Worm (Caenorhabditis elegans) whole organism, midembryonic: ENCODE data around the gene T26H8.5.
"Not testable (repeated sequence)": the region's sequence is repeated elsewhere in the genome, so short reads cannot be mapped to it uniquely, and the experiment has no call there.

Experiments used
- T22C8.4 ChIP-seq: fragments of 200-800 bp; sonication (Bioruptor generic); IDR thresholded peaks from 2 replicates; pipeline ENCODE4 v1.3.6; 2022; ENCODE audit warnings: missing genetic modification characterization, missing compliant biosample characterization
- cog-1 ChIP-seq: sonication (generic microtip); optimal IDR thresholded peaks from 2 replicates; lab custom pipeline; 2016; ENCODE audit warnings: missing genetic modification characterization, missing compliant biosample characterization
- flt-1 ChIP-seq: fragments of 200-800 bp; sonication (Bioruptor generic); IDR thresholded peaks from 2 replicates; pipeline ENCODE4 v1.3.6; 2022; ENCODE audit warnings: missing genetic modification characterization, missing compliant biosample characterization
- klf-2 ChIP-seq: fragments of 200-800 bp; sonication (Bioruptor generic); conservative IDR thresholded peaks from 2 replicates; pipeline ENCODE4 v1.3.6; 2022; ENCODE audit warnings: missing genetic modification reagents, missing genetic modification characterization, missing compliant biosample characterization
- med-1 ChIP-seq: sonication (generic microtip); optimal IDR thresholded peaks from 2 replicates; lab custom pipeline; 2017; ENCODE audit warnings: missing genetic modification characterization, mild to moderate bottlenecking, missing compliant biosample characterization, antibody characterized with exemption, missing genetic modification reagents; ENCODE audit not compliant: insufficient read depth
- ref-1 ChIP-seq: fragments of 200-800 bp; sonication (Bioruptor generic); conservative IDR thresholded peaks from 2 replicates; pipeline ENCODE4 v1.3.6; 2022; ENCODE audit warnings: missing genetic modification reagents, missing genetic modification characterization, missing compliant biosample characterization
- tab-1 ChIP-seq: fragments of 200-800 bp; sonication (Bioruptor generic); IDR thresholded peaks from 2 replicates; pipeline ENCODE4 v1.3.6; 2022; ENCODE audit warnings: missing genetic modification characterization, missing compliant biosample characterization
- ztf-23 ChIP-seq: fragments of 200-800 bp; sonication (Bioruptor generic); IDR thresholded peaks from 2 replicates; pipeline ENCODE4 v1.3.6; 2022; ENCODE audit warnings: missing genetic modification reagents, missing genetic modification characterization, missing compliant biosample characterization
- ztf-29 ChIP-seq: fragments of 200-800 bp; sonication (Bioruptor generic); IDR thresholded peaks from 2 replicates; pipeline ENCODE4 v1.3.6; 2022; ENCODE audit warnings: missing genetic modification reagents, missing genetic modification characterization, missing compliant biosample characterization

Gene T26H8.5

DNA sequence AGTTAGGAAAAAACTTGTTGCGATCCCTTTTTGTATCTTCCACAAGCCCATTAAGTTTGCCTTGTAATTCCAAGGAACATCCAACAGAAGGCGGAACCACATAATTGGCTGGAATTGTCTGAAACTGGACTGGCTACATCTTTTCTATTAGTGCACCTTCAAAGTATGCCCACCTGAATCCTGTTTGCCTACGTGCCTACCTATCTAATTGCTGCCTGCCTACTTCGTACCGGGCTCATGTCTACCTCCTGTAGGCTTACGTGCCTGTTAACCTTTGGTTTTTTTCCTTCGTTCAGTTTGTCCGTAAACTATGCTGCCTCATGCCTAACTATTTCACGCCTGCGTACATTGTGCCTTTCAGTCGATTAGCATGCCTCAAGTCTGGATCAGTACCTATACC, 32.0 kb upstream of the T26H8.5 start, which contains the start of gene wrt-7:
wrt-7 (minus strand) TSS at position 101 of the 400 bp plus-strand sequence.
- TF ChIP-seq flt-1 (GFP tag; lab: Robert Waterston, UW), result no peak
- TF ChIP-seq tab-1, result no peak
- TF ChIP-seq ref-1 (GFP tag; lab: Robert Waterston, UW), result no peak
- no peak for TF ChIP-seq cog-1 (tag; lab: Kevin White, UChicago)
- no peak for TF ChIP-seq ztf-23 (GFP tag; lab: Robert Waterston, UW)
- TF ChIP-seq med-1 (GFP tag; lab: Kevin White, UChicago), result no peak
- no peak for TF ChIP-seq klf-2 (GFP tag; lab: Robert Waterston, UW)
- no peak for TF ChIP-seq T22C8.4 (GFP tag; lab: Robert Waterston, UW)
- TF ChIP-seq ztf-29 (GFP tag; lab: Robert Waterston, UW), result no peak

ce11 chrV:15332851-15333250, 27.4 kb upstream of the T26H8.5 start, which contains the start of gene srw-113:
TSS of gene srw-113 (plus strand) at chrV:15333151.
- TF ChIP-seq klf-2 (GFP tag; lab: Robert Waterston, UW), result no peak
- no peak for TF ChIP-seq ref-1 (GFP tag; lab: Robert Waterston, UW)
- TF ChIP-seq med-1 (GFP tag; lab: Kevin White, UChicago), result no peak
- no peak for TF ChIP-seq ztf-29 (GFP tag; lab: Robert Waterston, UW)
- no peak for TF ChIP-seq T22C8.4 (GFP tag; lab: Robert Waterston, UW)
- no peak for TF ChIP-seq flt-1 (GFP tag; lab: Robert Waterston, UW)

DNA sequence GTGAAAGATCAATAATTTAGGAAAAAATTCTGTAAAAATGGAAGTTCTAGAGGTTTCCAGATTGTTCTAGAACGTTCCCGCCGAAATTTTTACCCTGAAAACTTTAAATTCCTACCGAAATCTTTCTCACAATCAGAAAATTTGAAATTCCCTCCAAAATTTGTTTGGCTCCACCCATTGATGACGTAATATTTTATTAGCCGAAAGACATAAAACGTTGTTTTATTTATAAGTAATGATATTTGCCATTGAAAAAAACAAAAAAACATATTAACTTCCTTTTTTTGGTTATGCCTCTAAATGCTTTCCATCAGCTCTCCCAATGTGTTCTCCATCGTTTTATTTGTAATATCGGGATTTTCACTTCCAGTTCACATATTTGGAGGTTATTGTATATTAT, 24.9 kb upstream of the T26H8.5 start, which contains the start of gene srh-295:
srh-295 (plus strand) TSS at position 301 of the 400 bp plus-strand sequence.
- TF ChIP-seq ref-1 (GFP tag; lab: Robert Waterston, UW) (no peak), klf-2 (GFP tag; lab: Robert Waterston, UW) (no peak), T22C8.4 (GFP tag; lab: Robert Waterston, UW) (no peak), flt-1 (GFP tag; lab: Robert Waterston, UW) (no peak), ztf-29 (GFP tag; lab: Robert Waterston, UW) (no peak)

- TF ChIP-seq T22C8.4 (GFP tag; lab: Robert Waterston, UW) (no peak), tab-1 (no peak), ref-1 (GFP tag; lab: Robert Waterston, UW) (no peak), ztf-29 (GFP tag; lab: Robert Waterston, UW) (no peak), ztf-23 (GFP tag; lab: Robert Waterston, UW) (no peak), klf-2 (GFP tag; lab: Robert Waterston, UW) (no peak), flt-1 (GFP tag; lab: Robert Waterston, UW) (no peak), cog-1 (tag; lab: Kevin White, UChicago) (no peak), med-1 (GFP tag; lab: Kevin White, UChicago) (no peak)
Measured at ce11 chrV:15327745-15328447, 22.5 kb upstream of the T26H8.5 start, which contains the start of gene ZK1037.6. TSS of gene ZK1037.6 (minus strand) at chrV:15327795.

DNA sequence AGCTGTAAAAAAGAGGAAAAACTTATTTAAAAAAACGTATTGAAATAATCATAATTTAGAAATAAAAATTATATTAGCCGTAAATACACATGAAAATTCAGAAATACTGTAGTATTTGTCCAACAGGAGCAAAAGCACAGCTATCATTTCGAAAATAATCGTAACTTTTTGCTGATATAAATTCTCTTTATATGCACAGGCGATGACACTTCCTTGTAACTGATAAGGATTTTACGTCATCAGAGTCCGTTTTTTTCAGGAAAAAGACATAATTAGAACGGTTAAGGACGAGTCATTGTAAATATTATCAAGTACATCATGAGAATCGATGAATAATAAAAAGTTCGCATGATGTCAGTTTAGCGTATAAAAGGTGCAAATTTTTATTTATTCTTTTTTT, 18.0 kb upstream of the T26H8.5 start:
- TF ChIP-seq ztf-29 (GFP tag; lab: Robert Waterston, UW) (no peak), klf-2 (GFP tag; lab: Robert Waterston, UW) (no peak), tab-1 (no peak), ref-1 (GFP tag; lab: Robert Waterston, UW) (no peak), flt-1 (GFP tag; lab: Robert Waterston, UW) (no peak), cog-1 (tag; lab: Kevin White, UChicago) (no peak), med-1 (GFP tag; lab: Kevin White, UChicago) (no peak), T22C8.4 (GFP tag; lab: Robert Waterston, UW) (no peak), ztf-23 (GFP tag; lab: Robert Waterston, UW) (no peak)

- TF ChIP-seq T22C8.4, ref-1, flt-1 (GFP tag; lab: Robert Waterston, UW): not testable (repeated sequence)
Measured at ce11 chrV:15322653-15323052, 17.3 kb upstream of the T26H8.5 start, which contains the start of gene nhr-247. TSS of gene nhr-247 (plus strand) at chrV:15322982.

DNA sequence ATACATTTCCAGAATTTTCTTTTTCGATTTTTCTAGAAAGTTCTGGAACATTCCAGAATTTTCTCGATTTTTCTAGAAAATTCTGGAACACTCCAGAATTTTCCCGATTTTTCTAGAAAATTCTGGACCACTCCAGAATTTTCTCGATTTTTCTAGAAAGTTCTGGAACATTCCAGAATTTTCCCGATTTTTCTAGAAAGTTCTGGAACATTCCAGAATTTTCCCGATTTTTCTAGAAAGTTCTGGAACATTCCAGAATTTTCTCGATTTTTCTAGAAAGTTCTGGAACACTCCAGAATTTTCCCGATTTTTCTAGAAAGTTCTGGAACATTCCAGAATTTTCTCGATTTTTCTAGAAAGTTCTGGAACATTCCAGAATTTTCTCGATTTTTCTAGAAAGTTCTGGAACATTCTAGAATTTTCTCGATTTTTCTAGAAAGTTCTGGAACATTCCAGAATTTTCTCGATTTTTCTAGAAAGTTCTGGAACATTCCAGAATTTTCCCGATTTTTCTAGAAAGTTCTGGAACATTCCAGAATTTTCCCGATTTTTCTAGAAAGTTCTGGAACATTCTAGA, 15.4 kb upstream of the T26H8.5 start:
- TF ChIP-seq flt-1 (GFP tag; lab: Robert Waterston, UW), result peak; percentile 84

DNA sequence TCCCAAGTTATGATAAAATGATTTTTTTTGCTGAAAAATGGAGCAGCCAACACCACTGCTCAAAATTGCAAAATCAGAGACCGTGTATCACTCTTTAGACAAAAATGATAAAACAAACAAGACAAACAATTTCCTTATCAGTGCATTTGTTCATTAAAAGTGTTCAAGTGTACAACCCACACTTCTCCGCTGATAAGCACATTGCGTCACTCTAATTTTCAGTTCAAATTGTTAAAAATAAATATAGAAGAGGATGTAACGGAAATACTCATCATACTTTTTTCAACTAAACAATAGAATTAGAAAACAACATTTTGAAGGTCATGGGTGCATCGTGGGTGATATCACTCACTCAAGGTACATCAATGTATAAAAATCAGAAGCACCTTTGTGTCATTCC, 13.2 kb upstream of the T26H8.5 start, which contains the start of gene nhr-291:
nhr-291 (plus strand) TSS at position 324 of the 400 bp plus-strand sequence.
- TF ChIP-seq flt-1 (GFP tag; lab: Robert Waterston, UW), result no peak
- no peak for TF ChIP-seq ztf-29 (GFP tag; lab: Robert Waterston, UW)
- TF ChIP-seq klf-2 (GFP tag; lab: Robert Waterston, UW), result no peak
- TF ChIP-seq T22C8.4 (GFP tag; lab: Robert Waterston, UW), result no peak
- no peak for TF ChIP-seq ztf-23 (GFP tag; lab: Robert Waterston, UW)
- no peak for TF ChIP-seq med-1 (GFP tag; lab: Kevin White, UChicago)
- TF ChIP-seq tab-1, result no peak

DNA sequence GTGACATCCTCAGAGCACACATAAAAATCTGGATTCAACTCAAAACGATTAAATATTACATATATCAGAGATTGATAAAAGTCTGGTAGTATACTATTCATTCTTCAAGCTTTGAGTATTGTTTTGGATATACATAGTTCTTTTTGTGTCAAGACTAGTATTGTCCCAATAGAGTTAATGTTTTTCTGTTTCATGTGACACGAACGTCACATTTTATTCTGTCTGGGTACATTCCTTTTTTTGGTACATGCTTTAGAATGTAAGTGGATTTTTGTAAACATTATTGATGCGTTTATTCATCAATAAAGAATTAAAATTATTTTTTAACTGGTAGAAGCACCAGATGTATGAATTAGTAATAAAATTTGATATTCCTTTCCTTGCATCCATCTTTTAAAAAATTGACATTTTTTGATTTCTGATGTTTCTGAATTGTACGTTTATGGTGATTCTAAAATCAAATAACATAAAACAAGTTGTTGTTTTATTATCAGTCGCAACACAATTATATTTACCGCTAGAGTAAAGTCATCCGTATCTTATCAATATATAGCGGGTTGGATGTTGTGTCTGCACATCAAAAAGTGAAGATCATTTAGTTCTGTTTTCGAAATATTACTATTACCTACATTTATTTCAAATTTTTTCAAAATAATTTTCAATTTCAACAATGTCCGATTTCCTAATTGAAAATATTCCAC, 10.6 kb upstream of the T26H8.5 start, which contains the start of the genes srt-22 and nhr-246:
srt-22 (minus strand) TSS at position 101 of the 701 bp plus-strand sequence.
nhr-246 (plus strand) TSS at position 651 of the 701 bp plus-strand sequence.
- TF ChIP-seq med-1 (GFP tag; lab: Kevin White, UChicago), result no peak
- no peak for TF ChIP-seq ztf-29 (GFP tag; lab: Robert Waterston, UW)
- TF ChIP-seq tab-1, result no peak
- no peak for TF ChIP-seq klf-2 (GFP tag; lab: Robert Waterston, UW)
- TF ChIP-seq cog-1 (tag; lab: Kevin White, UChicago), result no peak
- TF ChIP-seq T22C8.4 (GFP tag; lab: Robert Waterston, UW), result no peak
- TF ChIP-seq flt-1 (GFP tag; lab: Robert Waterston, UW), result no peak
- TF ChIP-seq ref-1 (GFP tag; lab: Robert Waterston, UW), result no peak
- TF ChIP-seq ztf-23 (GFP tag; lab: Robert Waterston, UW), result no peak
